Worm (Caenorhabditis elegans) whole organism, L4 larva: ENCODE results near the gene C29F9.6.

ENCODE experiments used
- F26F4.8 ChIP-seq: fragments of 200-800 bp; sonication (Bioruptor generic); conservative IDR thresholded peaks from 2 replicates; pipeline ENCODE4 v1.3.6; 2022; ENCODE audit warnings: missing genetic modification characterization, missing compliant biosample characterization
- T20F7.1 ChIP-seq: fragments of 200-800 bp; sonication (Bioruptor generic); optimal IDR thresholded peaks from 2 replicates; lab custom pipeline; 2018; ENCODE audit warnings: mild to moderate bottlenecking, missing genetic modification characterization, missing compliant biosample characterization
- Y105C5A.15 ChIP-seq: fragments of 200-800 bp; sonication (Bioruptor generic); IDR thresholded peaks from 2 replicates; pipeline ENCODE4 v1.3.6; 2022; ENCODE audit warnings: missing genetic modification characterization, missing compliant biosample characterization
- Y48G9A.11 ChIP-seq: fragments of 200-800 bp; sonication (Bioruptor generic); IDR thresholded peaks from 2 replicates; pipeline ENCODE4 v1.3.6; 2022; ENCODE audit warnings: missing genetic modification reagents, missing genetic modification characterization, missing compliant biosample characterization
- Y5F2A.4 ChIP-seq: fragments of 200-800 bp; sonication (Bioruptor generic); optimal IDR thresholded peaks from 2 replicates; lab custom pipeline; 2018; ENCODE audit warnings: mild to moderate bottlenecking, missing genetic modification characterization, missing compliant biosample characterization
- Y75B8A.6 ChIP-seq: fragments of 200-800 bp; sonication (Bioruptor generic); IDR thresholded peaks from 2 replicates; pipeline ENCODE4 v1.3.6; 2022; ENCODE audit warnings: missing genetic modification reagents, missing genetic modification characterization, missing compliant biosample characterization
- aly-2 ChIP-seq: sonication (generic microtip); optimal IDR thresholded peaks from 2 replicates; lab custom pipeline; 2018; ENCODE audit warnings: missing biosample characterization, missing genetic modification characterization
- arid-1 ChIP-seq: fragments of 200-800 bp; sonication (Bioruptor generic); conservative IDR thresholded peaks from 2 replicates; pipeline ENCODE4 v1.3.6; 2022; ENCODE audit warnings: missing genetic modification reagents, missing genetic modification characterization, missing compliant biosample characterization
- ceh-32 ChIP-seq: sonication (generic microtip); optimal IDR thresholded peaks from 2 replicates; lab custom pipeline; 2016; ENCODE audit warnings: mild to moderate bottlenecking, missing genetic modification characterization, missing compliant biosample characterization; ENCODE audit not compliant: poor library complexity
- daf-12 ChIP-seq: fragments of 150-350 bp; optimal IDR thresholded peaks from 2 replicates; lab custom pipeline; 2014; ENCODE audit warnings: missing biosample characterization, missing genetic modification reagents, missing genetic modification characterization
- daf-16 ChIP-seq, 3 experiments: sonication (generic microtip); optimal IDR thresholded peaks; 2 replicates each; lab custom pipeline; 2016 to 2017; ENCODE audit warnings: missing genetic modification characterization in 3 of 3, missing genetic modification reagents in 3 of 3, mild to moderate bottlenecking in 2 of 3, missing compliant biosample characterization in 2 of 3, missing biosample characterization in 1 of 3, moderate library complexity in 1 of 3
- dmd-6 ChIP-seq: fragments of 200-800 bp; sonication (Bioruptor generic); IDR thresholded peaks from 2 replicates; pipeline ENCODE4 v1.3.6; 2022; ENCODE audit warnings: missing genetic modification reagents, missing genetic modification characterization, missing compliant biosample characterization
- dmd-8 ChIP-seq: fragments of 200-800 bp; sonication (Bioruptor generic); IDR thresholded peaks from 2 replicates; pipeline ENCODE4 v1.3.6; 2022; ENCODE audit warnings: missing genetic modification characterization, missing compliant biosample characterization
- dpl-1 ChIP-seq: fragments of 150-350 bp; optimal IDR thresholded peaks from 2 replicates; lab custom pipeline; 2014; ENCODE audit warnings: missing biosample characterization, missing genetic modification reagents, missing genetic modification characterization
- dve-1 ChIP-seq: sonication (generic microtip); optimal IDR thresholded peaks from 2 replicates; lab custom pipeline; 2017; ENCODE audit warnings: antibody characterized with exemption, mild to moderate bottlenecking, missing genetic modification characterization, missing compliant biosample characterization; ENCODE audit not compliant: insufficient read depth
- fkh-10 ChIP-seq: fragments of 150-350 bp; optimal IDR thresholded peaks from 2 replicates; lab custom pipeline; 2014; ENCODE audit warnings: missing biosample characterization, missing genetic modification reagents, missing genetic modification characterization
- hif-1 ChIP-seq, 2 experiments: sonication (generic microtip); optimal IDR thresholded peaks; 2 replicates each; lab custom pipeline; 2016 to 2017; ENCODE audit warnings: missing compliant biosample characterization in 2 of 2, missing genetic modification characterization in 2 of 2, missing genetic modification reagents in 2 of 2, missing genotype in 2 of 2, mild to moderate bottlenecking in 1 of 2
- hlh-11 ChIP-seq: fragments of 200-800 bp; sonication (Bioruptor generic); optimal IDR thresholded peaks from 2 replicates; lab custom pipeline; 2018; ENCODE audit warnings: mild to moderate bottlenecking, missing genetic modification characterization, missing compliant biosample characterization
- hlh-30 ChIP-seq: sonication (generic microtip); optimal IDR thresholded peaks from 2 replicates; lab custom pipeline; 2017; ENCODE audit warnings: antibody characterized with exemption, mild to moderate bottlenecking, missing genetic modification characterization, missing compliant biosample characterization; ENCODE audit not compliant: insufficient read depth
- jun-1 ChIP-seq: fragments of 150-350 bp; optimal IDR thresholded peaks from 2 replicates; lab custom pipeline; 2014; ENCODE audit warnings: missing biosample characterization, missing genetic modification reagents, missing genetic modification characterization
- lim-7 ChIP-seq: fragments of 200-800 bp; sonication (Bioruptor generic); IDR thresholded peaks from 2 replicates; pipeline ENCODE4 v1.3.6; 2022; ENCODE audit warnings: missing genetic modification characterization, missing compliant biosample characterization
- lin-13 ChIP-seq: fragments of 150-350 bp; optimal IDR thresholded peaks from 2 replicates; lab custom pipeline; 2014; ENCODE audit warnings: missing biosample characterization, missing genetic modification reagents, missing genetic modification characterization
- lin-29 ChIP-seq: fragments of 200-800 bp; sonication (Bioruptor generic); IDR thresholded peaks from 2 replicates; pipeline ENCODE4 v1.3.6; 2022; ENCODE audit warnings: missing genetic modification reagents, missing genetic modification characterization, missing compliant biosample characterization
- lir-3 ChIP-seq: sonication (generic microtip); optimal IDR thresholded peaks from 2 replicates; lab custom pipeline; 2016; ENCODE audit warnings: mild to moderate bottlenecking, missing genetic modification characterization, missing compliant biosample characterization
- mes-2 ChIP-seq: sonication (generic microtip); optimal IDR thresholded peaks from 2 replicates; lab custom pipeline; 2016; ENCODE audit warnings: missing genotype, mild to moderate bottlenecking, missing genetic modification characterization, missing compliant biosample characterization; ENCODE audit not compliant: poor library complexity, severe bottlenecking
- nhr-111 ChIP-seq: fragments of 200-800 bp; sonication (Bioruptor generic); optimal IDR thresholded peaks from 2 replicates; lab custom pipeline; 2018; ENCODE audit warnings: mild to moderate bottlenecking, missing genetic modification characterization, missing compliant biosample characterization
- nhr-25 ChIP-seq: sonication (generic microtip); optimal IDR thresholded peaks from 2 replicates; lab custom pipeline; 2017; ENCODE audit warnings: missing genetic modification characterization, mild to moderate bottlenecking, missing compliant biosample characterization, antibody characterized with exemption, moderate library complexity, borderline replicate concordance; ENCODE audit not compliant: insufficient read depth
- nhr-28 ChIP-seq: fragments of 150-350 bp; optimal IDR thresholded peaks from 2 replicates; lab custom pipeline; 2014; ENCODE audit warnings: missing biosample characterization, missing genetic modification characterization
- nhr-42 ChIP-seq: fragments of 200-800 bp; sonication (Bioruptor generic); IDR thresholded peaks from 2 replicates; pipeline ENCODE4 v1.3.6; 2022; ENCODE audit warnings: missing genetic modification characterization, missing compliant biosample characterization
- nhr-6 ChIP-seq: fragments of 150-350 bp; optimal IDR thresholded peaks from 2 replicates; lab custom pipeline; 2014; ENCODE audit warnings: missing biosample characterization, missing genetic modification characterization
- nhr-76 ChIP-seq: fragments of 150-350 bp; optimal IDR thresholded peaks from 2 replicates; lab custom pipeline; 2014; ENCODE audit warnings: missing biosample characterization, missing genetic modification characterization
- php-3 ChIP-seq: fragments of 200-800 bp; sonication (Bioruptor generic); IDR thresholded peaks from 2 replicates; pipeline ENCODE4 v1.3.6; 2022; ENCODE audit warnings: missing genetic modification reagents, missing genetic modification characterization, missing compliant biosample characterization
- pqm-1 ChIP-seq: sonication (generic microtip); optimal IDR thresholded peaks from 2 replicates; lab custom pipeline; 2017; ENCODE audit warnings: missing biosample characterization, missing genetic modification characterization
- rbr-2 ChIP-seq: sonication (generic microtip); optimal IDR thresholded peaks from 2 replicates; lab custom pipeline; 2016; ENCODE audit warnings: missing genotype, missing genetic modification characterization, missing compliant biosample characterization
- set-16 ChIP-seq: fragments of 200-800 bp; sonication (Bioruptor generic); IDR thresholded peaks from 2 replicates; pipeline ENCODE4 v1.3.6; 2022; ENCODE audit warnings: missing genetic modification reagents, missing genetic modification characterization, missing compliant biosample characterization
- skn-1 ChIP-seq: fragments of 150-350 bp; optimal IDR thresholded peaks from 2 replicates; lab custom pipeline; 2014; ENCODE audit warnings: missing biosample characterization, missing genetic modification characterization
- spr-1 ChIP-seq: sonication (generic microtip); optimal IDR thresholded peaks from 2 replicates; lab custom pipeline; 2016; ENCODE audit warnings: mild to moderate bottlenecking, missing genetic modification characterization, missing compliant biosample characterization
- spr-3 ChIP-seq: fragments of 200-800 bp; sonication (Bioruptor generic); optimal IDR thresholded peaks from 2 replicates; lab custom pipeline; 2018; ENCODE audit warnings: mild to moderate bottlenecking, missing genetic modification characterization, missing compliant biosample characterization
- tra-1 ChIP-seq: fragments of 200-800 bp; sonication (Bioruptor generic); IDR thresholded peaks from 2 replicates; pipeline ENCODE4 v1.3.6; 2022; ENCODE audit warnings: missing genetic modification reagents, missing genetic modification characterization, missing compliant biosample characterization
- unc-130 ChIP-seq: sonication (generic microtip); optimal IDR thresholded peaks from 2 replicates; lab custom pipeline; 2016; ENCODE audit warnings: missing genetic modification reagents, missing genetic modification characterization, missing compliant biosample characterization
- unc-62 ChIP-seq, 3 experiments: fragments of 150-350 bp in 1 of 3; sonication (generic microtip); optimal IDR thresholded peaks in 2 of 3; peaks in 1 of 3; 1 replicate in 1 of 3; 2 replicates in 2 of 3; lab custom pipeline; 2014 to 2017; ENCODE audit warnings: missing biosample characterization in 3 of 3, missing genetic modification characterization in 3 of 3, missing genetic modification reagents in 3 of 3, missing genotype in 1 of 3
- zfp-2 ChIP-seq: sonication (generic microtip); optimal IDR thresholded peaks from 2 replicates; lab custom pipeline; 2016; ENCODE audit warnings: mild to moderate bottlenecking, missing genetic modification characterization, missing compliant biosample characterization
- zfp-3 ChIP-seq: fragments of 200-800 bp; sonication (Bioruptor generic); conservative IDR thresholded peaks from 2 replicates; pipeline ENCODE4 v1.3.6; 2022; ENCODE audit warnings: missing genetic modification reagents, missing genetic modification characterization, missing compliant biosample characterization
- ztf-7 ChIP-seq: fragments of 150-350 bp; optimal IDR thresholded peaks from 2 replicates; lab custom pipeline; 2014; ENCODE audit warnings: missing biosample characterization, missing genetic modification characterization

C29F9.6 gene

ce11 chrIII:147570-148076, 32.9 kb downstream of the C29F9.6 start, which contains the start of gene sqst-5:
TSS of gene sqst-5 (minus strand) at chrIII:147620.
- peak; percentile 34; the same call in 1 of the 2 replicates for TF ChIP-seq dmd-6 (GFP tag; lab: Robert Waterston, UW)
- peak; percentile 66 for TF ChIP-seq dve-1 (tag; lab: Kevin White, UChicago)
- peak; percentile 63 for TF ChIP-seq pqm-1 (tag; lab: Kevin White, UChicago)
- TF ChIP-seq T20F7.1 (GFP tag; lab: Kevin White, UChicago), result peak; percentile 33
- TF ChIP-seq hlh-11 (tag; lab: Kevin White, UChicago), result peak; percentile 15
- peak; percentile 66 for TF ChIP-seq nhr-28 (tag; lab: Kevin White, UChicago)
- no peak for TF ChIP-seq daf-16 (GFP tag; optimal IDR thresholded peaks at IDR 0.05; lab: Kevin White, UChicago)
- TF ChIP-seq daf-16 (tag; optimal IDR thresholded peaks at IDR 0.05; lab: Kevin White, UChicago), result peak; percentile 46
- no peak for TF ChIP-seq tra-1 (GFP tag; lab: Robert Waterston, UW)
- TF ChIP-seq lir-3 (tag; lab: Kevin White, UChicago), result no peak

DNA sequence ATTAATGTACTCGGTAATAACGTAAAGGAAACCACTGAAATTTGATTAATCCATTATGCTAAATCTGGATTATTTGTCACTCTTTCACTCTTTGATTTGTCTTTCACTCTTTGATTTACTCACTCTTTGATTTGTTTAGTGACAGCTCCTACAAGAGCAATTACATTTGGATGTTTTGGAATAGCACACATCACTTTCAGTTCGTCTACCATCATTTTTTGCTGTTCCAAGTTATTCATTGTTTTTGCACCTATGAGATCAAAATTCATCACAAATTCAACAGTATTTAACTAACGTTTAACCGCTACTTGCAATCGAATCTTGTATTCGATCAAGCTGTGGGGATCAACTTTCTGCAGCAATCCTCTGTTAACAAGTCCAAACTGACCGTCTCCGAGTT, 34.4 kb downstream of the C29F9.6 start:
- no peak for TF ChIP-seq ceh-32 (tag; lab: Kevin White, UChicago)
- TF ChIP-seq unc-62 (GFP tag; optimal IDR thresholded peaks at IDR 0.05 in 1 of 2; lab: Kevin White, UChicago), result peak in 1 of 2 experiments; percentile 60
- TF ChIP-seq unc-62 (tag; optimal IDR thresholded peaks at IDR 0.05; lab: Kevin White, UChicago), result no peak
- TF ChIP-seq zfp-3 (GFP tag; lab: Robert Waterston, UW), result no peak
- no peak for TF ChIP-seq spr-1 (tag; lab: Kevin White, UChicago)
- TF ChIP-seq, all 104 proteins: peak for 1

- TF ChIP-seq set-16 (GFP tag; lab: Robert Waterston, UW) (peak; percentile 81), lin-29 (GFP tag; lab: Robert Waterston, UW) (no peak)
These were observed 36.4 kb downstream of the C29F9.6 start for ce11 chrIII:151084-151483.

- no peak for TF ChIP-seq Y75B8A.6
- TF ChIP-seq daf-12 (tag; lab: Kevin White, UChicago), result no peak
- TF ChIP-seq F26F4.8 (GFP tag; lab: Robert Waterston, UW), result no peak
- TF ChIP-seq aly-2 (tag; lab: Kevin White, UChicago), result no peak
- TF ChIP-seq Y105C5A.15 (GFP tag; lab: Robert Waterston, UW), result no peak
- no peak for TF ChIP-seq zfp-2 (tag; lab: Kevin White, UChicago)
- TF ChIP-seq hif-1 (tag; optimal IDR thresholded peaks at IDR 0.05; lab: Kevin White, UChicago), result no peak
- no peak for TF ChIP-seq nhr-111
- no peak for TF ChIP-seq arid-1
- TF ChIP-seq lin-13 (GFP tag; lab: Kevin White, UChicago), result no peak
- TF ChIP-seq hlh-30 (tag; lab: Kevin White, UChicago), result no peak
- no peak for TF ChIP-seq dmd-8 (GFP tag; lab: Robert Waterston, UW)
- peak; percentile 94 for TF ChIP-seq php-3 (GFP tag; lab: Robert Waterston, UW)
- no peak for TF ChIP-seq mes-2 (tag; lab: Kevin White, UChicago)
- no peak for TF ChIP-seq ztf-7 (tag; lab: Kevin White, UChicago)
- TF ChIP-seq spr-3 (GFP tag; lab: Kevin White, UChicago), result no peak
- TF ChIP-seq lim-7 (GFP tag; lab: Robert Waterston, UW), result no peak
- TF ChIP-seq Y5F2A.4, result no peak
- no peak for TF ChIP-seq dpl-1 (GFP tag; lab: Kevin White, UChicago)
- peak; percentile 52 for TF ChIP-seq jun-1 (tag; lab: Kevin White, UChicago)
- no peak for TF ChIP-seq nhr-42 (GFP tag; lab: Robert Waterston, UW)
- TF ChIP-seq set-16 (GFP tag; lab: Robert Waterston, UW), result no peak
- no peak for TF ChIP-seq unc-130 (GFP tag; lab: Kevin White, UChicago)
- peak; percentile 83 for TF ChIP-seq nhr-6
- TF ChIP-seq nhr-25, result no peak
- no peak for TF ChIP-seq Y48G9A.11 (GFP tag; lab: Robert Waterston, UW)
- no peak for TF ChIP-seq fkh-10 (GFP tag; lab: Kevin White, UChicago)
- TF ChIP-seq nhr-76 (tag; lab: Kevin White, UChicago), result no peak
- TF ChIP-seq rbr-2 (tag; lab: Kevin White, UChicago), result no peak
- no peak for TF ChIP-seq skn-1 (tag; lab: Kevin White, UChicago)
These were observed 39.5 kb downstream of the C29F9.6 start for ce11 chrIII:154168-154567.
